Worm (Caenorhabditis elegans): Measurements from ENCODE around the gene F46H5.4.

The F46H5.4 gene

DNA sequence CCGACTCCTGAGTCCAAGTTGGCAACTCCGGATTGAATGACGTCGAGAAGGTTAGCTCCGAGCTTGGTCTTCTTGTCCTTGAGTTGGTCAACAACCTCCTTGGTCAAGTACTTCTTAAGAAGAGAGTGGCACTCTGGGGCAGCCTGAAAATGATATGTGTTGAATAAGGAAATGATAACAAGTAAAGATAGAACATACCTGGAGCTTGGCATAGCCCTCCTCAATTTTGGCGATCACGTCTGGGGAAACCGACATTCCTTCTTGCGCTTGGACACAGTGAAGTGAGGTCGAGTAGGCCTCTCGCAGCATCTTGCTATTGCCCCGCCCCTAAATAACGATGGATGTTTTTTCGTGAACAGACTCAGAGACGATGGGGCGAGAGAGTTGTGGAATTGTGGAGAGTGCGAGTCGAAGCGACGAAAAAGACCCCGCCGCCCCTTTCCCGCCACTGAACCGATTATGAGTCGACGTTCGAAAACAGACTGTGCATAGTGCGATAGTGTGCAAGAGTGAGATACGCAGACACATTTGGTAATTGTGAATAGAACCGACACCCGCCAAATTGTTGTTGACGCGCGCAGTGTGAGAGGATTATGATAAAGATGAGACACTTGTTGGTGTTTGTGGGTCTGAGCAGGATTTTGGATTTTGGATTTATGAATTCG, 22.1 kb downstream of the F46H5.4 start (continued):
- TF ChIP-seq madf-6 (GFP tag; IDR thresholded peaks at IDR 0.05), result peak; percentile 80
- no peak for TF ChIP-seq lsy-27 (tag; optimal IDR thresholded peaks at IDR 0.05; ENCODE audit: borderline replicate concordance, insufficient read depth)
- TF ChIP-seq attf-5 (GFP tag; optimal IDR thresholded peaks at IDR 0.05), result peak; percentile 36
- TF ChIP-seq snpc-1.1 (tag; optimal IDR thresholded peaks at IDR 0.05; ENCODE audit: insufficient read depth), result no peak
- 0 out of 2 replicates have a peak, but pooled peaks have one; percentile 32 for TF ChIP-seq ekl-4 (GFP tag; IDR thresholded peaks at IDR 0.05)
- peak; percentile 5 for TF ChIP-seq dpl-1 (GFP tag; optimal IDR thresholded peaks at IDR 0.05)
- peak in 1 of 3 experiments; percentile 11 for TF ChIP-seq lin-35 (GFP tag; optimal IDR thresholded peaks at IDR 0.05)
- TF ChIP-seq zim-3 (tag; optimal IDR thresholded peaks at IDR 0.05), result no peak
- no peak for TF ChIP-seq snpc-1.3 (tag; optimal IDR thresholded peaks at IDR 0.05; ENCODE audit: insufficient read depth)
- no peak for TF ChIP-seq snpc-4 (GFP tag; optimal IDR thresholded peaks at IDR 0.05)
- TF ChIP-seq snpc-4 (tag; optimal IDR thresholded peaks at IDR 0.05), result peak in 1 of 4 experiments; percentile 2
- TF ChIP-seq zfh-2 (GFP tag; conservative IDR thresholded peaks at IDR 0.05), result peak; percentile 81
- peak; percentile 43; the same call in 1 of the 2 replicates for TF ChIP-seq madf-8 (GFP tag; conservative IDR thresholded peaks at IDR 0.05)
- TF ChIP-seq K12H6.12 (tag; optimal IDR thresholded peaks at IDR 0.05), result peak; percentile 31
- TF ChIP-seq nhr-80 (tag; optimal IDR thresholded peaks at IDR 0.05), result peak; percentile 59
- peak in 1 of 2 experiments; percentile 23 for TF ChIP-seq let-607 (tag; optimal IDR thresholded peaks at IDR 0.05)
- no peak for TF ChIP-seq egl-44 (GFP tag; IDR thresholded peaks at IDR 0.05)
- TF ChIP-seq hmg-1.2 (GFP tag; IDR thresholded peaks at IDR 0.05), result peak; percentile 92
- TF ChIP-seq F33H1.4 (GFP tag; IDR thresholded peaks at IDR 0.05), result no peak
- no peak for TF ChIP-seq somi-1 (GFP tag; optimal IDR thresholded peaks at IDR 0.05)
- TF ChIP-seq ets-4 (GFP tag; optimal IDR thresholded peaks at IDR 0.05), result no peak
- TF ChIP-seq mcd-1 (GFP tag; IDR thresholded peaks at IDR 0.05), result peak; percentile 44; the same call in 1 of the 2 replicates

DNA sequence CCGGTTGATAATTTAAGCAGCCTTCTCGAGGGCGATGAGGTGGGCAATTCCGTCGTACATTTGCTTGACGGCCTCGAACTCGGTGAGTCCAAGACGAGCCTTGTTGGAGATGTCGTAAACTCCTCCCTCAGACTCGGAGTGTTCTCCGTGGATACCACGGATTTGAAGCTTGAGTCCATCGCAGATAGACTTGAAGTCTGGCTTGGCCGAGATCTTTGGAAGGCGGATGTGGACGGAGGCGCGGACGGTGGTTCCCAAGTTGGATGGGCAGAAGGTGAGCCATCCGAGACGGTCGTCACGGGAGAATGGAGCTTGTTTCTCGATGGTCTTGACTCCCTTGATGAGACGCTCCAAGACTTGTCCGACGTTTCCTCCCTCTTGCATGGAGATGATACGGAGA, 23.5 kb downstream of the F46H5.4 start:
- TF ChIP-seq let-526 (GFP tag; IDR thresholded peaks at IDR 0.05), result no peak
- peak; percentile 67 for TF ChIP-seq zfh-2 (GFP tag; conservative IDR thresholded peaks at IDR 0.05)
- no peak for TF ChIP-seq cebp-2 (GFP tag; IDR thresholded peaks at IDR 0.05)
- TF ChIP-seq ceh-100 (GFP tag; IDR thresholded peaks at IDR 0.05), result no peak
- no peak for TF ChIP-seq K11D2.4 (GFP tag; IDR thresholded peaks at IDR 0.05)
- no peak for TF ChIP-seq atf-7 (tag; optimal IDR thresholded peaks at IDR 0.05)
- no peak for TF ChIP-seq ceh-58 (GFP tag; IDR thresholded peaks at IDR 0.05)
- 0 out of 2 replicates have a peak, but pooled peaks have one; percentile 37 for TF ChIP-seq nfyb-1 (GFP tag; IDR thresholded peaks at IDR 0.05)
- TF ChIP-seq unc-130 (GFP tag; optimal IDR thresholded peaks at IDR 0.05), result no peak
- TF ChIP-seq ztf-28 (GFP tag; IDR thresholded peaks at IDR 0.05), result no peak
- TF ChIP-seq ekl-4 (GFP tag; IDR thresholded peaks at IDR 0.05), result no peak
- TF ChIP-seq Y56A3A.18 (GFP tag; IDR thresholded peaks at IDR 0.05), result no peak

DNA sequence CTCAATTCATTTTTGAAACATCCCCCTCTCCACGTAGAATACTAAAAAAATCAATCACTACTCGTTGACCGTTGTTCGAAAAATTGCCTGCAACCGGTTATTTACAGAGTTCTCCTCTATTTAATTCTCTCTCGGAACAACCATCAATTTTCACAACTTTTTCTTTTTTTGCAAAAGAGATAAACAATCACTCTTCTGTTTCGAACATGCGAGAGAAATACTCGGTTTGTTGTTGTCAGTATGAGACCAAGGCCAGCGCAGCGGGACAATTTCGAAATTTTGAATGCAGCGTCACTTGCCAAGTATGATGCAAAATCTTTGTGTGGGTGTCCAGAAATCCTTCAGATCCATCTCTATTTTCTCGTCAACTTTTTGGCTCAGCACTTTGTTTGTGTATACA, 24.1 kb downstream of the F46H5.4 start:
- no peak for TF ChIP-seq ZK185.1 (tag; optimal IDR thresholded peaks at IDR 0.05; ENCODE audit: poor library complexity, severe bottlenecking)
- peak; percentile 7 for TF ChIP-seq tlf-1 (GFP tag; optimal IDR thresholded peaks at IDR 0.05)
- TF ChIP-seq nhr-90 (tag; optimal IDR thresholded peaks at IDR 0.05), result peak; percentile 9
- no peak for TF ChIP-seq attf-3 (GFP tag; conservative IDR thresholded peaks at IDR 0.05)
- no peak for TF ChIP-seq nfya-1 (tag; optimal IDR thresholded peaks at IDR 0.05; ENCODE audit: borderline replicate concordance, insufficient read depth)
- TF ChIP-seq ekl-4 (GFP tag; IDR thresholded peaks at IDR 0.05), result no peak
- TF ChIP-seq ceh-58 (GFP tag; IDR thresholded peaks at IDR 0.05), result no peak
- TF ChIP-seq hlh-26 (GFP tag; conservative IDR thresholded peaks at IDR 0.05), result no peak
- TF ChIP-seq let-526 (GFP tag; IDR thresholded peaks at IDR 0.05), result no peak
- TF ChIP-seq aptf-2 (GFP tag; conservative IDR thresholded peaks at IDR 0.05), result no peak
- TF ChIP-seq nfyb-1 (GFP tag; IDR thresholded peaks at IDR 0.05), result no peak
- TF ChIP-seq Y53G8AR.9 (GFP tag; conservative IDR thresholded peaks at IDR 0.05), result 0 out of 2 replicates have a peak, but pooled peaks have one; percentile 15
- peak in 1 of 3 experiments; percentile 29 for TF ChIP-seq lin-35 (GFP tag; optimal IDR thresholded peaks at IDR 0.05)
- TF ChIP-seq repo-1 (tag; optimal IDR thresholded peaks at IDR 0.05), result peak; percentile 22
- no peak for TF ChIP-seq cebp-1 (GFP tag; IDR thresholded peaks at IDR 0.05)
- peak; percentile 69 for TF ChIP-seq cebp-1 (tag; optimal IDR thresholded peaks at IDR 0.05)
- TF ChIP-seq K12H6.12 (tag; optimal IDR thresholded peaks at IDR 0.05), result peak; percentile 5
- TF ChIP-seq lin-40 (tag; optimal IDR thresholded peaks at IDR 0.05), result peak; percentile 30
